Worm (Caenorhabditis elegans) whole organism, L3 larva: ENCODE results near the gene F38B7.17.

Experiments
- ZK546.5 ChIP-seq: sonication (generic microtip); optimal IDR thresholded peaks from 2 replicates; lab custom pipeline; 2017; ENCODE audit warnings: missing biosample characterization, missing genetic modification characterization
- aly-2 ChIP-seq: fragments of 150-350 bp; optimal IDR thresholded peaks from 2 replicates; lab custom pipeline; 2014; ENCODE audit warnings: missing biosample characterization, missing genetic modification characterization
- ama-1 ChIP-seq: fragments of 150-350 bp; optimal IDR thresholded peaks from 2 replicates; lab custom pipeline; 2018
- ceh-16 ChIP-seq: sonication (generic microtip); optimal IDR thresholded peaks from 2 replicates; lab custom pipeline; 2017; ENCODE audit warnings: missing biosample characterization, missing genetic modification characterization
- ceh-28 ChIP-seq: fragments of 150-350 bp; optimal IDR thresholded peaks from 2 replicates; lab custom pipeline; 2014; ENCODE audit warnings: missing biosample characterization, missing genetic modification reagents, missing genetic modification characterization
- ceh-82 ChIP-seq: fragments of 150-350 bp; optimal IDR thresholded peaks from 2 replicates; lab custom pipeline; 2014; ENCODE audit warnings: missing biosample characterization, missing genetic modification characterization
- ceh-9 ChIP-seq: sonication (generic microtip); optimal IDR thresholded peaks from 2 replicates; lab custom pipeline; 2018; ENCODE audit warnings: missing biosample characterization, missing genetic modification characterization
- daf-12 ChIP-seq: fragments of 150-350 bp; optimal IDR thresholded peaks from 2 replicates; lab custom pipeline; 2014; ENCODE audit warnings: missing biosample characterization, missing genetic modification reagents, missing genetic modification characterization
- egl-27 ChIP-seq: sonication (generic microtip); optimal IDR thresholded peaks from 4 replicates; lab custom pipeline; 2017; ENCODE audit warnings: missing biosample characterization, missing genetic modification reagents, missing genetic modification characterization
- egl-5 ChIP-seq: fragments of 150-350 bp; optimal IDR thresholded peaks from 2 replicates; lab custom pipeline; 2017; ENCODE audit warnings: missing biosample characterization, missing genetic modification reagents, missing genetic modification characterization, inconsistent platforms
- elt-1 ChIP-seq: fragments of 150-350 bp; optimal IDR thresholded peaks from 2 replicates; lab custom pipeline; 2014; ENCODE audit warnings: missing biosample characterization, missing genetic modification characterization
- elt-2 ChIP-seq: sonication (generic microtip); optimal IDR thresholded peaks from 2 replicates; lab custom pipeline; 2016; ENCODE audit warnings: missing genetic modification reagents, mild to moderate bottlenecking, missing genetic modification characterization, missing compliant biosample characterization
- elt-3 ChIP-seq, 3 experiments: fragments of 150-350 bp in 1 of 3; sonication (generic microtip) in 2 of 3; optimal IDR thresholded peaks; 2 replicates in 2 of 3; 4 replicates in 1 of 3; lab custom pipeline; 2014 to 2017; ENCODE audit warnings: missing biosample characterization in 3 of 3, missing genetic modification characterization in 3 of 3
- eor-1 ChIP-seq, 2 experiments: fragments of 150-350 bp; optimal IDR thresholded peaks; 2 replicates each; lab custom pipeline; 2014 to 2018; ENCODE audit warnings: missing biosample characterization in 2 of 2, missing genetic modification characterization in 2 of 2
- fkh-2 ChIP-seq: fragments of 150-350 bp; optimal IDR thresholded peaks from 2 replicates; lab custom pipeline; 2014; ENCODE audit warnings: missing biosample characterization, missing genetic modification reagents, missing genetic modification characterization
- hmg-11 ChIP-seq: sonication (generic microtip); optimal IDR thresholded peaks from 2 replicates; lab custom pipeline; 2016; ENCODE audit warnings: missing genetic modification characterization, missing compliant biosample characterization
- jun-1 ChIP-seq: fragments of 150-350 bp; optimal IDR thresholded peaks from 2 replicates; lab custom pipeline; 2014; ENCODE audit warnings: missing biosample characterization, missing genetic modification reagents, missing genetic modification characterization
- lin-15B ChIP-seq: fragments of 150-350 bp; optimal IDR thresholded peaks from 2 replicates; lab custom pipeline; 2014; ENCODE audit warnings: missing biosample characterization, missing genetic modification characterization
- lin-39 ChIP-seq: fragments of 150-350 bp; optimal IDR thresholded peaks from 2 replicates; lab custom pipeline; 2018; ENCODE audit warnings: missing biosample characterization, missing genetic modification reagents, missing genetic modification characterization
- lsy-12 ChIP-seq: sonication (generic microtip); optimal IDR thresholded peaks from 2 replicates; lab custom pipeline; 2016; ENCODE audit warnings: mild to moderate bottlenecking, missing genetic modification characterization, missing compliant biosample characterization
- mdl-1 ChIP-seq: fragments of 150-350 bp; optimal IDR thresholded peaks from 2 replicates; lab custom pipeline; 2014; ENCODE audit warnings: missing biosample characterization, missing genetic modification characterization
- mml-1 ChIP-seq: fragments of 150-350 bp; sonication (generic microtip); optimal IDR thresholded peaks from 3 replicates; lab custom pipeline; 2014; ENCODE audit warnings: missing biosample characterization, missing genetic modification characterization
- nfya-1 ChIP-seq: sonication (generic microtip); optimal IDR thresholded peaks from 2 replicates; lab custom pipeline; 2017; ENCODE audit warnings: missing genetic modification characterization, mild to moderate bottlenecking, missing compliant biosample characterization, antibody characterized with exemption, moderate library complexity; ENCODE audit not compliant: insufficient read depth
- nhr-11 ChIP-seq: fragments of 150-350 bp; optimal IDR thresholded peaks from 2 replicates; lab custom pipeline; 2014; ENCODE audit warnings: missing biosample characterization, missing genetic modification characterization
- nhr-12 ChIP-seq: fragments of 150-350 bp; optimal IDR thresholded peaks from 2 replicates; lab custom pipeline; 2014; ENCODE audit warnings: missing biosample characterization, missing genetic modification characterization
- nhr-237 ChIP-seq: fragments of 150-350 bp; optimal IDR thresholded peaks from 2 replicates; lab custom pipeline; 2014; ENCODE audit warnings: missing biosample characterization, missing genetic modification characterization
- nhr-25 ChIP-seq: sonication (generic microtip); optimal IDR thresholded peaks from 2 replicates; lab custom pipeline; 2017; ENCODE audit warnings: missing biosample characterization, missing genetic modification characterization
- nhr-28 ChIP-seq: fragments of 150-350 bp; optimal IDR thresholded peaks from 2 replicates; lab custom pipeline; 2014; ENCODE audit warnings: missing biosample characterization, missing genetic modification characterization
- nhr-43 ChIP-seq: sonication (generic microtip); optimal IDR thresholded peaks from 2 replicates; lab custom pipeline; 2016; ENCODE audit warnings: mild to moderate bottlenecking, missing genetic modification characterization, missing compliant biosample characterization; ENCODE audit not compliant: poor library complexity, severe bottlenecking
- nhr-67 ChIP-seq: fragments of 150-350 bp; optimal IDR thresholded peaks from 2 replicates; lab custom pipeline; 2014; ENCODE audit warnings: missing biosample characterization, missing genetic modification characterization
- nhr-77 ChIP-seq: fragments of 150-350 bp; optimal IDR thresholded peaks from 2 replicates; lab custom pipeline; 2014; ENCODE audit warnings: missing biosample characterization, missing genetic modification characterization
- pha-4 ChIP-seq: fragments of 150-350 bp; optimal IDR thresholded peaks from 2 replicates; lab custom pipeline; 2014; ENCODE audit warnings: missing biosample characterization, missing genetic modification reagents, missing genetic modification characterization
- pqm-1 ChIP-seq: fragments of 150-350 bp; optimal IDR thresholded peaks from 2 replicates; lab custom pipeline; 2017; ENCODE audit warnings: missing biosample characterization, missing genetic modification characterization, inconsistent platforms
- sea-2 ChIP-seq: fragments of 150-350 bp; sonication (generic microtip); optimal IDR thresholded peaks from 4 replicates; lab custom pipeline; 2014; ENCODE audit warnings: missing biosample characterization, missing genetic modification reagents, missing genetic modification characterization
- skn-1 ChIP-seq: fragments of 150-350 bp; optimal IDR thresholded peaks from 2 replicates; lab custom pipeline; 2014; ENCODE audit warnings: missing biosample characterization, missing genetic modification characterization
- snpc-4 ChIP-seq: fragments of 150-350 bp; optimal IDR thresholded peaks from 2 replicates; lab custom pipeline; 2014; ENCODE audit warnings: missing biosample characterization, missing genetic modification characterization
- tbx-2 ChIP-seq: sonication (generic microtip); optimal IDR thresholded peaks from 2 replicates; lab custom pipeline; 2016; ENCODE audit warnings: mild to moderate bottlenecking, missing genetic modification characterization, missing compliant biosample characterization
- unc-39 ChIP-seq: sonication (generic microtip); optimal IDR thresholded peaks from 4 replicates; lab custom pipeline; 2017; ENCODE audit warnings: missing biosample characterization, missing genetic modification characterization
- unc-62 ChIP-seq: fragments of 150-350 bp; sonication (generic microtip); optimal IDR thresholded peaks from 4 replicates; lab custom pipeline; 2014; ENCODE audit warnings: missing biosample characterization, missing genetic modification reagents, missing genetic modification characterization
- ztf-11 ChIP-seq: fragments of 150-350 bp; optimal IDR thresholded peaks from 2 replicates; lab custom pipeline; 2014; ENCODE audit warnings: missing biosample characterization, missing genetic modification characterization
- ztf-4 ChIP-seq: fragments of 150-350 bp; optimal IDR thresholded peaks from 2 replicates; lab custom pipeline; 2014; ENCODE audit warnings: missing biosample characterization, missing genetic modification characterization

F38B7.17 gene

DNA sequence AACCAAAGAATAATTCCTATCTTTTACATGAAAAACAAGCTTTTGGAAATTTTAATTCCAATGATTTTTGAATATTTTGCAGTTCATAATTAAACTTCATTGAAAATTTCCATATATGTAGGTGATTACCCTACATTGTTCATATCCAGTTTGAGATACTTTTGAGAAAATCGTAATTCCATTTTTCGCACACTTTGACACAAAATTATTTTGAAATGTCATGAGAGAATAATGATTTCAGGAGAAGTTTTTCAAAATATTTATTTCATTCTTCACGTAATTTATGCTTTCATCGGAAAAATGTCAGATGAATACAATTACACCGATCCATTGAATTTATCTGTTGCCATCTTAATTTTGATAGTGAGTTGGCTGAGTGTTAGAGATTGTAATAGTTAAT, 34.4 kb upstream of the F38B7.17 start, which contains the start of gene srx-88:
TSS of gene srx-88 (plus strand) at position 301 of the 400 bp plus-strand sequence.
- TF ChIP-seq snpc-4 (no peak), elt-1 (tag; lab: Kevin White, UChicago) (no peak), sea-2 (GFP tag; lab: Kevin White, UChicago) (no peak), egl-27 (tag; lab: Kevin White, UChicago) (no peak), ceh-16 (tag; lab: Kevin White, UChicago) (no peak), eor-1 (tag; optimal IDR thresholded peaks at IDR 0.05; lab: Kevin White, UChicago) (no peak), unc-39 (no peak), nhr-67 (tag; lab: Kevin White, UChicago) (no peak), jun-1 (tag; lab: Kevin White, UChicago) (no peak), nhr-43 (tag; lab: Kevin White, UChicago) (no peak), elt-2 (no peak), elt-3 (tag; optimal IDR thresholded peaks at IDR 0.05; lab: Kevin White, UChicago) (no peak), mml-1 (tag; lab: Kevin White, UChicago) (no peak), lin-15B (tag; lab: Kevin White, UChicago) (no peak), fkh-2 (no peak), ama-1 (lab: Kevin White, UChicago) (no peak)
- TF ChIP-seq, all 47 proteins: peak for 0

DNA sequence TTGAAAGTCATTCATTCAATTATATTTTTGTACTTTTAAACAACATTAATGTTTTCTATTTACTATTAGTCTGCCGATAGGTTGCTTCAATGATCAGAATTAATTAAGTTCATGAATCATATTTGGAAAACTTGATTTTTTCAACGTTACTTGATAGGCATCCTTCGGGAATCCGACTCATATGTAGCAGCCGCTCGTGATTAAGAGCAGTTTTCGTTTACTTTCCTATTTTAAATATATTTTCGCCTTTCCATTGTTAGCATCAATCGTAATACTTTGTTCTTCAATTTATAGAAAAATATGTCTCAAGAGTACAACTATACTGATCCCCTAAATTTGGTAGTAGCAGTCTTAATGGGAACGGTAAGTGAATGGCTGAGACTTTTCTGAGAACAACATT, 32.1 kb upstream of the F38B7.17 start, which contains the start of gene srx-90:
TSS of gene srx-90 (plus strand) at position 301 of the 400 bp plus-strand sequence.
- TF ChIP-seq mdl-1 (tag; lab: Kevin White, UChicago) (no peak), nhr-43 (tag; lab: Kevin White, UChicago) (no peak), lin-15B (tag; lab: Kevin White, UChicago) (no peak), lsy-12 (tag; lab: Kevin White, UChicago) (no peak), hmg-11 (tag; lab: Kevin White, UChicago) (no peak), tbx-2 (tag; lab: Kevin White, UChicago) (no peak), ztf-11 (tag; lab: Kevin White, UChicago) (no peak), egl-5 (tag; lab: Kevin White, UChicago) (no peak), nhr-11 (tag; lab: Kevin White, UChicago) (no peak), lin-39 (tag; lab: Kevin White, UChicago) (no peak)

DNA sequence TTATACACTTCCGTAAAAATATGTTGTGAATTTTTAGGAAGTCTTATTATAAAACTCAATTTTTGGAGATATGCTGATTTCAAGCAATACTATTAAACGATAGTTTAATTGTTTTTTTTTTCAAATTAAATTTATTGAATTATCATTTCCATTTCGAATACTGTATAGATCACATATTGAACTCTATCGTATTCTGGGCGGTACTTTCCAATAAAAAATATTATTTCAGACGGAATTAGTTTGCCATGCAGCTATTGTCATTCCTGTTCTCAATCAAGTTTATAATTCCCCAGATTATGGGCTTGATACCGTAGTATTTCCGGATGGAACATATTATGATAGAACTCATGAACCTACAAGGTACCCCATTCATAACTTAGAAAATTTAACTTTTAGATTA, 25.8 kb upstream of the F38B7.17 start:
- TF ChIP-seq fkh-2 (no peak), ZK546.5 (tag; lab: Kevin White, UChicago) (no peak), nhr-237 (tag; lab: Kevin White, UChicago) (no peak), ceh-9 (no peak), ztf-4 (no peak), egl-27 (tag; lab: Kevin White, UChicago) (no peak), lin-15B (tag; lab: Kevin White, UChicago) (no peak), nhr-28 (tag; lab: Kevin White, UChicago) (no peak), nhr-43 (tag; lab: Kevin White, UChicago) (peak; percentile 39), unc-62 (no peak), elt-1 (tag; lab: Kevin White, UChicago) (no peak), ceh-16 (tag; lab: Kevin White, UChicago) (no peak), eor-1 (tag; optimal IDR thresholded peaks at IDR 0.05; lab: Kevin White, UChicago) (no peak), lsy-12 (tag; lab: Kevin White, UChicago) (no peak), mml-1 (tag; lab: Kevin White, UChicago) (no peak), pha-4 (peak; percentile 39), egl-5 (tag; lab: Kevin White, UChicago) (no peak), pqm-1 (tag; lab: Kevin White, UChicago) (peak; percentile 11), nfya-1 (tag; lab: Kevin White, UChicago) (peak; percentile 27)

DNA sequence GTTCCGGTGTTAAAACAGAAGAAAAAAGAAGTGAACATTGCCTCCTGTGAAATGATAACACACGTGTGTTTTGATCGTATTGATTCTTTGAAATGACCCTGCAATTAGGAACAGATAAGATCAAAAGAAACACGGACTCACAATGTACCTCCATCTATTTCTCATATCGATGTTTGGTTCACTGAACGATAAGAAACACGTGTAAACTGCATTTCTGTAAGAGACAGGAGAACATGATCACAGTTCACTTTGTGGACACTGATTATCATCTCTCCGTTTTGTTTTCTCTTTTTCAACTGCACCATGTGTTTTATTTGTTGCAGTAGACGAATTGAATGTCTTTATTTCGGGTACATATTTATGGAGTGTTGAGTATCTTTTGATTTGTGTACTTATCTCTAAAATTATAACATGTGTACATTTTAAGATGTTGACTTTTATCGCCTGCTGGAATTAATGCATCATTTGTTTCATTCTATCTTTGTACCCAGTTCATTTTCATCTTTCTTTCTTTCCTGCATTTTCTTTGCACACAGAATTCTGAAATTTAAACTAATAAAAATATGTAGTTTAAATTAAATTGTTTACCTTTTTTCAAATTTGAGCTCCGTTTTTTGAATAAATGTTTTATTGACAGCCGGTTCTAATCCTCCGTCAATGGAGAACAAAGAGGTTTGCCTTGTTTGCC, 24.2 kb upstream of the F38B7.17 start, which contains the start of the genes H12C20.7 and nhr-68:
TSS of gene H12C20.7 (minus strand) at position 188 of the 688 bp plus-strand sequence.
TSS of gene nhr-68 (plus strand) at position 638 of the 688 bp plus-strand sequence.
- TF ChIP-seq egl-5 (tag; lab: Kevin White, UChicago) (no peak), nhr-25 (tag; lab: Kevin White, UChicago) (peak; percentile 94), aly-2 (no peak), daf-12 (no peak), sea-2 (GFP tag; lab: Kevin White, UChicago) (no peak), ceh-16 (tag; lab: Kevin White, UChicago) (no peak), elt-1 (tag; lab: Kevin White, UChicago) (peak; percentile 50), nhr-12 (tag; lab: Kevin White, UChicago) (no peak), skn-1 (tag; lab: Kevin White, UChicago) (peak; percentile 77), ztf-11 (tag; lab: Kevin White, UChicago) (no peak), ama-1 (lab: Kevin White, UChicago) (no peak), lin-39 (tag; lab: Kevin White, UChicago) (no peak), egl-27 (tag; lab: Kevin White, UChicago) (peak; percentile 72), hmg-11 (tag; lab: Kevin White, UChicago) (no peak), nhr-237 (tag; lab: Kevin White, UChicago) (no peak), unc-39 (no peak), ceh-28 (peak; percentile 52), fkh-2 (no peak), ZK546.5 (tag; lab: Kevin White, UChicago) (no peak), nhr-43 (tag; lab: Kevin White, UChicago) (peak; percentile 99), nfya-1 (tag; lab: Kevin White, UChicago) (peak; percentile 65), elt-3 (tag; optimal IDR thresholded peaks at IDR 0.05; lab: Kevin White, UChicago) (peak in 2 of 3 experiments; percentile 75 to 77), nhr-67 (tag; lab: Kevin White, UChicago) (no peak), ceh-82 (no peak), elt-2 (peak; percentile 99), nhr-77 (tag; lab: Kevin White, UChicago) (peak; percentile 31), pha-4 (peak; percentile 95), mml-1 (tag; lab: Kevin White, UChicago) (no peak), nhr-11 (tag; lab: Kevin White, UChicago) (no peak)
